Fruit fly (Drosophila melanogaster) whole organism, embryonic: ENCODE results near the gene Mkp3.
A peak's percentile ranks its signal among the peaks of the same experiment; 100 is the strongest.

Experiments
- Abd-B ChIP-seq: fragments of 200-800 bp; sonication (Bioruptor generic); optimal IDR thresholded peaks from 2 replicates; lab custom pipeline; 2018; ENCODE audit warnings: missing biosample characterization, mild to moderate bottlenecking, missing genetic modification characterization, moderate library complexity
- Adf1 ChIP-seq: fragments of 200-800 bp; sonication (Bioruptor generic); IDR thresholded peaks from 2 replicates; pipeline ENCODE4 v1.3.6; 2022; ENCODE audit warnings: missing biosample characterization, missing genetic modification characterization
- BtbVII ChIP-seq: fragments of 200-800 bp; sonication (Bioruptor generic); optimal IDR thresholded peaks from 3 replicates; lab custom pipeline; 2017; ENCODE audit warnings: missing biosample characterization, mild to moderate bottlenecking, missing genetic modification characterization
- CG10431 ChIP-seq: fragments of 200-800 bp; sonication (Bioruptor generic); optimal IDR thresholded peaks from 3 replicates; lab custom pipeline; 2018; ENCODE audit warnings: missing biosample characterization, mild to moderate bottlenecking, missing genetic modification characterization
- CG11093 ChIP-seq: fragments of 200-800 bp; sonication (Bioruptor generic); IDR thresholded peaks from 3 replicates; pipeline ENCODE4 v1.3.6; 2022; ENCODE audit warnings: missing biosample characterization, missing genetic modification characterization
- CG13287 ChIP-seq: fragments of 200-800 bp; sonication (Bioruptor generic); IDR thresholded peaks from 2 replicates; pipeline ENCODE4 v1.3.6; 2022; ENCODE audit warnings: missing biosample characterization, missing genetic modification characterization; ENCODE audit not compliant: partially characterized antibody
- CG14710 ChIP-seq: fragments of 200-800 bp; sonication (Bioruptor generic); optimal IDR thresholded peaks from 3 replicates; lab custom pipeline; 2019; ENCODE audit warnings: missing biosample characterization, mild to moderate bottlenecking, missing genetic modification characterization, moderate library complexity
- CG14965 ChIP-seq: fragments of 200-800 bp; sonication (Bioruptor generic); optimal IDR thresholded peaks from 2 replicates; lab custom pipeline; 2016; ENCODE audit warnings: missing biosample characterization, missing genetic modification characterization, borderline replicate concordance
- CG17186 ChIP-seq: fragments of 200-800 bp; sonication (Bioruptor generic); optimal IDR thresholded peaks from 3 replicates; lab custom pipeline; 2017; ENCODE audit warnings: missing biosample characterization, missing genetic modification reagents, missing genetic modification characterization
- CG3995 ChIP-seq: fragments of 200-800 bp; sonication (Bioruptor generic); optimal IDR thresholded peaks from 3 replicates; lab custom pipeline; 2016; ENCODE audit warnings: missing biosample characterization, missing genetic modification characterization
- CG4360 ChIP-seq: fragments of 200-800 bp; sonication (Bioruptor generic); IDR thresholded peaks from 2 replicates; pipeline ENCODE4 v1.3.6; 2022; ENCODE audit warnings: missing biosample characterization, missing genetic modification characterization
- CG4730 ChIP-seq: fragments of 200-800 bp; sonication (Bioruptor generic); IDR thresholded peaks from 2 replicates; pipeline ENCODE4 v1.3.6; 2022; ENCODE audit warnings: missing biosample characterization, missing genetic modification characterization
- CG6765 ChIP-seq: fragments of 200-800 bp; sonication (Bioruptor generic); optimal IDR thresholded peaks from 3 replicates; lab custom pipeline; 2017; ENCODE audit warnings: missing biosample characterization, mild to moderate bottlenecking, missing genetic modification characterization
- CG7745 ChIP-seq: fragments of 200-800 bp; sonication (Bioruptor generic); optimal IDR thresholded peaks from 2 replicates; lab custom pipeline; 2018; ENCODE audit warnings: missing biosample characterization, mild to moderate bottlenecking, missing genetic modification characterization, moderate library complexity
- CG8290 ChIP-seq, 3 experiments: fragments of 200-800 bp; sonication (Bioruptor generic); optimal IDR thresholded peaks; 2 replicates each; lab custom pipeline; 2016 to 2019; ENCODE audit warnings: missing biosample characterization in 3 of 3, missing genetic modification characterization in 3 of 3, mild to moderate bottlenecking in 2 of 3, moderate library complexity in 1 of 3
- Doc3 ChIP-seq: fragments of 200-800 bp; sonication (Bioruptor generic); IDR thresholded peaks from 3 replicates; pipeline ENCODE4 v1.3.6; 2022; ENCODE audit warnings: missing biosample characterization, missing genetic modification characterization; ENCODE audit not compliant: partially characterized antibody
- Eip74EF ChIP-seq, 2 experiments: fragments of 200-800 bp in 1 of 2; fragments of >200 bp in 1 of 2; sonication (Bioruptor generic) in 1 of 2; optimal IDR thresholded peaks; 2 replicates each; lab custom pipeline; 2017 to 2019; ENCODE audit warnings: missing biosample characterization in 2 of 2, missing genetic modification characterization in 2 of 2, mild to moderate bottlenecking in 1 of 2, moderate library complexity in 1 of 2
- Hr39 ChIP-seq: fragments of >200 bp; optimal IDR thresholded peaks from 2 replicates; lab custom pipeline; 2017
- Max ChIP-seq: fragments of 200-800 bp; sonication (Bioruptor generic); optimal IDR thresholded peaks from 2 replicates; lab custom pipeline; 2016; ENCODE audit warnings: missing biosample characterization, mild to moderate bottlenecking, missing genetic modification characterization
- NC2α ChIP-seq: fragments of 200-800 bp; sonication (Bioruptor generic); optimal IDR thresholded peaks from 2 replicates; lab custom pipeline; 2016; ENCODE audit warnings: missing biosample characterization, missing genetic modification characterization
- Nf-YB ChIP-seq: fragments of 200-800 bp; sonication (Bioruptor generic); optimal IDR thresholded peaks from 3 replicates; lab custom pipeline; 2019; ENCODE audit warnings: missing biosample characterization, mild to moderate bottlenecking, missing genetic modification characterization, moderate library complexity
- Sox100B ChIP-seq: fragments of 200-800 bp; sonication (Bioruptor generic); optimal IDR thresholded peaks from 3 replicates; lab custom pipeline; 2018; ENCODE audit warnings: missing biosample characterization, mild to moderate bottlenecking, missing genetic modification characterization
- Ssrp ChIP-seq: fragments of 200-800 bp; sonication (Bioruptor generic); optimal IDR thresholded peaks from 2 replicates; lab custom pipeline; 2018; ENCODE audit warnings: missing biosample characterization, mild to moderate bottlenecking, missing genetic modification characterization, moderate library complexity
- ato ChIP-seq: fragments of 200-800 bp; sonication (Bioruptor generic); IDR thresholded peaks from 2 replicates; pipeline ENCODE4 v1.3.6; 2022; ENCODE audit warnings: missing biosample characterization, missing genetic modification characterization; ENCODE audit not compliant: partially characterized antibody
- btn ChIP-seq: fragments of 200-800 bp; sonication (Bioruptor generic); optimal IDR thresholded peaks from 2 replicates; lab custom pipeline; 2016; ENCODE audit warnings: missing biosample characterization, missing genetic modification characterization
- cwo ChIP-seq: fragments of 200-800 bp; sonication (Bioruptor generic); optimal IDR thresholded peaks from 3 replicates; lab custom pipeline; 2017; ENCODE audit warnings: missing biosample characterization, missing genetic modification characterization, mild to moderate bottlenecking, moderate library complexity, missing genetic modification reagents
- dmrt11E ChIP-seq: fragments of 200-800 bp; sonication (Bioruptor generic); optimal IDR thresholded peaks from 3 replicates; lab custom pipeline; 2018; ENCODE audit warnings: missing biosample characterization, mild to moderate bottlenecking, missing genetic modification characterization, moderate library complexity
- exex ChIP-seq: fragments of 200-800 bp; sonication (Bioruptor generic); optimal IDR thresholded peaks from 4 replicates; lab custom pipeline; 2018; ENCODE audit warnings: missing biosample characterization, mild to moderate bottlenecking, missing genetic modification characterization, moderate library complexity
- fru ChIP-seq: fragments of >200 bp; optimal IDR thresholded peaks from 2 replicates; lab custom pipeline; 2017
- gcm2 ChIP-seq: fragments of 200-800 bp; sonication (Bioruptor generic); optimal IDR thresholded peaks from 2 replicates; lab custom pipeline; 2016; ENCODE audit warnings: missing biosample characterization, missing genetic modification characterization
- gt ChIP-seq: fragments of 200-800 bp; sonication (Bioruptor generic); IDR thresholded peaks from 2 replicates; pipeline ENCODE4 v1.3.6; 2022; ENCODE audit warnings: missing biosample characterization, missing genetic modification characterization
- oc ChIP-seq: fragments of 200-800 bp; sonication (Bioruptor generic); optimal IDR thresholded peaks from 2 replicates; lab custom pipeline; 2018; ENCODE audit warnings: missing biosample characterization, mild to moderate bottlenecking, missing genetic modification characterization, moderate library complexity
- pho ChIP-seq: fragments of 200-800 bp; sonication (Bioruptor generic); optimal IDR thresholded peaks from 2 replicates; lab custom pipeline; 2016; ENCODE audit warnings: missing biosample characterization, missing genetic modification characterization
- pnt ChIP-seq: fragments of 200-800 bp; sonication (Bioruptor generic); optimal IDR thresholded peaks from 3 replicates; lab custom pipeline; 2016; ENCODE audit warnings: missing biosample characterization, missing genetic modification characterization
- pros ChIP-seq: fragments of 200-800 bp; sonication (Bioruptor generic); optimal IDR thresholded peaks from 3 replicates; lab custom pipeline; 2019; ENCODE audit warnings: missing biosample characterization, mild to moderate bottlenecking, missing genetic modification characterization, moderate library complexity
- salm ChIP-seq: fragments of 200-800 bp; sonication (Bioruptor generic); optimal IDR thresholded peaks from 2 replicates; lab custom pipeline; 2018; ENCODE audit warnings: missing biosample characterization, mild to moderate bottlenecking, missing genetic modification characterization
- seq ChIP-seq: fragments of 200-800 bp; sonication (Bioruptor generic); IDR thresholded peaks from 2 replicates; pipeline ENCODE4 v1.3.6; 2022; ENCODE audit warnings: missing biosample characterization, missing genetic modification characterization
- sima ChIP-seq: fragments of 200-800 bp; sonication (Bioruptor generic); optimal IDR thresholded peaks from 2 replicates; lab custom pipeline; 2016; ENCODE audit warnings: missing biosample characterization, missing genetic modification characterization
- stc ChIP-seq: fragments of 200-800 bp; sonication (Bioruptor generic); IDR thresholded peaks from 2 replicates; pipeline ENCODE4 v1.3.6; 2022; ENCODE audit warnings: missing biosample characterization, missing genetic modification characterization
- unc-4 ChIP-seq: fragments of 200-800 bp; sonication (Bioruptor generic); IDR thresholded peaks from 2 replicates; pipeline ENCODE4 v1.3.6; 2022; ENCODE audit warnings: missing biosample characterization, missing genetic modification characterization; ENCODE audit not compliant: partially characterized antibody
- vvl ChIP-seq: fragments of 200-800 bp; sonication (Bioruptor generic); IDR thresholded peaks from 2 replicates; pipeline ENCODE4 v1.3.6; 2022; ENCODE audit warnings: missing biosample characterization, missing genetic modification characterization

Mkp3 gene

DNA sequence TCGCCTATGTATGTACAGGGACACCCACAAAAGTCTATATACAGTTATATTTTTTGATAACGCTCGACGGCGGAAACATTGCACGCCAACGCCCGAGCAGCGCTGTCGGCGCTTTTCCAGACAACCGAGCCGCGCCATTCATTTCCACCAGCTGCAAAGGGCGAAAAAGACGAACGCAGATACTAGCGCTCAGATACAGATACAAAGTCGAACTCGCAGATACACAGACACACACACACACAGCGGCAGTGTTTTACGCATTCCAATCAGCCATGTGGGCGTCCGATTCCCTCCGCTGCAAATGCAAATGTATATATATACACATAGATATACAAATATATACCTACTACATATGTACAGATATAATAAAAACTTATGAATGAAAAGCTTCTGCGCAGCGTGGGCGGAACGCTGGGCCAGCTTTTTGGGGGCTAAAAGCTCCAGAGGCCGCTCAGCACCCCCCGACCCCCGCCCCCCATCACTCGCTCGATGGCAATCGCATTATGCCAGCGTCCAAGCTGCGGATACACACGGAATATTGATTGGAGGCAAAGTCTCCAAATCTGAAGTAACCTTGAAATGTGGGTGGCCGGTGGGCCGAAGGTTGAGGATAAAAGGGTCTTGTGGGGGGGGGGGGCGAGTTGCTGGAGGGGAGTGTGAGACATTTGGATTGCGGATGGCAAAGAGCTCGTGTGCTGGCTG is 5.3 kb upstream of the Mkp3 start (continued):
- TF ChIP-seq seq (GFP tag; lab: Robert Waterston, UW) (peak; percentile 54; the same call in 1 of the 2 replicates), stc (GFP tag; lab: Robert Waterston, UW) (no peak), Nf-YB (GFP tag; lab: Kevin White, UChicago) (no peak), CG7745 (tag; lab: Kevin White, UChicago) (no peak), fru (no peak), CG14710 (tag; lab: Kevin White, UChicago) (no peak), CG6765 (peak; percentile 25), NC2α (GFP tag; lab: Kevin White, UChicago) (no peak), ato (no peak), Doc3 (GFP tag; lab: Robert Waterston, UW) (0 out of 3 replicates have a peak, but pooled peaks have one; percentile 14), btn (GFP tag; lab: Kevin White, UChicago) (no peak), CG17186 (GFP tag; lab: Kevin White, UChicago) (no peak), Max (GFP tag; lab: Kevin White, UChicago) (no peak), salm (tag; lab: Kevin White, UChicago) (no peak), BtbVII (no peak), CG3995 (no peak), cwo (GFP tag; lab: Kevin White, UChicago) (peak; percentile 81), unc-4 (0 out of 2 replicates have a peak, but pooled peaks have one; percentile 25), gcm2 (GFP tag; lab: Kevin White, UChicago) (no peak), CG8290 (GFP tag; optimal IDR thresholded peaks at IDR 0.05; lab: Kevin White, UChicago) (no peak), CG8290 (tag; optimal IDR thresholded peaks at IDR 0.05; lab: Kevin White, UChicago) (peak in 1 of 2 experiments; percentile 58), Eip74EF (GFP tag; optimal IDR thresholded peaks at IDR 0.05; lab: Kevin White, UChicago) (no peak), CG13287 (peak; percentile 37; the same call in 1 of the 2 replicates), gt (GFP tag; lab: Robert Waterston, UW) (no peak), pnt (GFP tag; lab: Kevin White, UChicago) (no peak), vvl (peak; percentile 78; the same call in 1 of the 2 replicates), sima (GFP tag; lab: Kevin White, UChicago) (no peak), pho (no peak), CG4360 (GFP tag; lab: Robert Waterston, UW) (no peak), Sox100B (GFP tag; lab: Kevin White, UChicago) (no peak), oc (tag; lab: Kevin White, UChicago) (peak; percentile 84), CG4730 (GFP tag; lab: Robert Waterston, UW) (no peak), pros (GFP tag; lab: Kevin White, UChicago) (peak; percentile 3), exex (tag; lab: Kevin White, UChicago) (peak; percentile 17), Adf1 (GFP tag; lab: Robert Waterston, UW) (peak; percentile 81), Hr39 (lab: Kevin White, UChicago) (peak; percentile 29), CG14965 (GFP tag; lab: Kevin White, UChicago) (no peak), dmrt11E (tag; lab: Kevin White, UChicago) (no peak), CG11093 (GFP tag; lab: Robert Waterston, UW) (0 out of 3 replicates have a peak, but pooled peaks have one; percentile 27), Ssrp (no peak), Abd-B (no peak), CG10431 (peak; percentile 4)
